Fruit fly (Drosophila melanogaster) whole organism, embryonic: ENCODE data around the gene pes.

Source experiments
- CG10321 ChIP-seq: fragments of 200-800 bp; sonication (Bioruptor generic); IDR thresholded peaks from 2 replicates; pipeline ENCODE4 v1.3.6; 2022; ENCODE audit warnings: missing biosample characterization, missing genetic modification characterization
- CG10366 ChIP-seq: fragments of 200-800 bp; sonication (Bioruptor generic); IDR thresholded peaks from 2 replicates; pipeline ENCODE4 v1.3.6; 2022; ENCODE audit warnings: missing biosample characterization, missing genetic modification characterization
- CG11093 ChIP-seq: fragments of 200-800 bp; sonication (Bioruptor generic); IDR thresholded peaks from 3 replicates; pipeline ENCODE4 v1.3.6; 2022; ENCODE audit warnings: missing biosample characterization, missing genetic modification characterization
- CG11398 ChIP-seq: fragments of 200-800 bp; sonication (Bioruptor generic); optimal IDR thresholded peaks from 2 replicates; lab custom pipeline; 2016; ENCODE audit warnings: missing biosample characterization, missing genetic modification characterization
- CG12219 ChIP-seq: fragments of 200-800 bp; sonication (Bioruptor generic); optimal IDR thresholded peaks from 3 replicates; lab custom pipeline; 2018; ENCODE audit warnings: missing biosample characterization, mild to moderate bottlenecking, missing genetic modification characterization
- CG12236 ChIP-seq: fragments of 200-800 bp; sonication (Bioruptor generic); optimal IDR thresholded peaks from 2 replicates; lab custom pipeline; 2016; ENCODE audit warnings: missing biosample characterization, missing genetic modification characterization
- CG13287 ChIP-seq: fragments of 200-800 bp; sonication (Bioruptor generic); IDR thresholded peaks from 2 replicates; pipeline ENCODE4 v1.3.6; 2022; ENCODE audit warnings: missing biosample characterization, missing genetic modification characterization; ENCODE audit not compliant: partially characterized antibody
- CG15269 ChIP-seq: fragments of 200-800 bp; sonication (Bioruptor generic); optimal IDR thresholded peaks from 2 replicates; lab custom pipeline; 2018; ENCODE audit warnings: missing biosample characterization, mild to moderate bottlenecking, missing genetic modification characterization, moderate library complexity
- CG16863 ChIP-seq: fragments of 200-800 bp; sonication (Bioruptor generic); optimal IDR thresholded peaks from 3 replicates; lab custom pipeline; 2016; ENCODE audit warnings: missing biosample characterization, missing genetic modification characterization
- CG17328 ChIP-seq: fragments of 200-800 bp; sonication (Bioruptor generic); IDR thresholded peaks from 2 replicates; pipeline ENCODE4 v1.3.6; 2022; ENCODE audit warnings: missing biosample characterization, missing genetic modification characterization
- CG17612 ChIP-seq: fragments of 200-800 bp; sonication (Bioruptor generic); IDR thresholded peaks from 2 replicates; pipeline ENCODE4 v1.3.6; 2022; ENCODE audit warnings: missing biosample characterization, missing genetic modification characterization
- CG18011 ChIP-seq: fragments of 200-800 bp; sonication (Bioruptor generic); optimal IDR thresholded peaks from 2 replicates; lab custom pipeline; 2017; ENCODE audit warnings: missing biosample characterization, missing genetic modification characterization, mild to moderate bottlenecking, moderate library complexity, missing genotype
- CG2875 ChIP-seq: fragments of 200-800 bp; sonication (Bioruptor generic); optimal IDR thresholded peaks from 2 replicates; lab custom pipeline; 2017; ENCODE audit warnings: missing biosample characterization, mild to moderate bottlenecking, missing genetic modification characterization, missing genetic modification reagents
- CG3163 ChIP-seq: fragments of 200-800 bp; sonication (Bioruptor generic); optimal IDR thresholded peaks from 3 replicates; lab custom pipeline; 2016; ENCODE audit warnings: missing biosample characterization, missing genetic modification characterization
- CG32772 ChIP-seq: fragments of 200-800 bp; sonication (Bioruptor generic); IDR thresholded peaks from 2 replicates; pipeline ENCODE4 v1.3.6; 2022; ENCODE audit warnings: missing biosample characterization, missing genetic modification characterization
- CG4617 ChIP-seq: fragments of 200-800 bp; sonication (Bioruptor generic); optimal IDR thresholded peaks from 3 replicates; lab custom pipeline; 2016; ENCODE audit warnings: missing biosample characterization, missing genetic modification characterization, borderline replicate concordance
- CG5180 ChIP-seq: fragments of 200-800 bp; sonication (Bioruptor generic); optimal IDR thresholded peaks from 3 replicates; lab custom pipeline; 2017; ENCODE audit warnings: missing biosample characterization, missing genetic modification characterization, mild to moderate bottlenecking, moderate library complexity, missing genetic modification reagents
- CG5245 ChIP-seq: fragments of 200-800 bp; sonication (Bioruptor generic); optimal IDR thresholded peaks from 3 replicates; lab custom pipeline; 2016; ENCODE audit warnings: missing biosample characterization, missing genetic modification characterization
- CG7556 ChIP-seq: fragments of 200-800 bp; sonication (Bioruptor generic); optimal IDR thresholded peaks from 2 replicates; lab custom pipeline; 2017; ENCODE audit warnings: missing biosample characterization, mild to moderate bottlenecking, missing genetic modification characterization
- CG8089 ChIP-seq: fragments of 200-800 bp; sonication (Bioruptor generic); optimal IDR thresholded peaks from 3 replicates; lab custom pipeline; 2016; ENCODE audit warnings: missing biosample characterization, missing genetic modification characterization
- CG8478 ChIP-seq: fragments of >200 bp; optimal IDR thresholded peaks from 2 replicates; lab custom pipeline; 2018
- Chrac-16 ChIP-seq: fragments of 200-800 bp; sonication (Bioruptor generic); optimal IDR thresholded peaks from 3 replicates; lab custom pipeline; 2016; ENCODE audit warnings: missing biosample characterization, missing genetic modification characterization
- Dfd ChIP-seq, 2 experiments: fragments of >200 bp; optimal IDR thresholded peaks; 2 replicates each; lab custom pipeline; 2017; ENCODE audit warnings: missing biosample characterization in 2 of 2, missing genetic modification characterization in 2 of 2
- Doc2 ChIP-seq: fragments of 200-800 bp; sonication (Bioruptor generic); IDR thresholded peaks from 2 replicates; pipeline ENCODE4 v1.3.6; 2022; ENCODE audit warnings: missing biosample characterization, missing genetic modification characterization
- ERR ChIP-seq: fragments of 200-800 bp; sonication (Bioruptor generic); optimal IDR thresholded peaks from 2 replicates; lab custom pipeline; 2016; ENCODE audit warnings: missing biosample characterization, missing genetic modification characterization
- Ets65A ChIP-seq: fragments of 200-800 bp; sonication (Bioruptor generic); peaks from one replicate; lab custom pipeline; 2016; ENCODE audit warnings: missing biosample characterization, missing genetic modification characterization
- Fer1 ChIP-seq: fragments of 200-800 bp; sonication (Bioruptor generic); optimal IDR thresholded peaks from 2 replicates; lab custom pipeline; 2017; ENCODE audit warnings: missing biosample characterization, mild to moderate bottlenecking, missing genetic modification characterization
- Hey ChIP-seq: fragments of 200-800 bp; sonication (Bioruptor generic); optimal IDR thresholded peaks from 3 replicates; lab custom pipeline; 2018; ENCODE audit warnings: missing biosample characterization, mild to moderate bottlenecking, missing genetic modification characterization
- HmgD ChIP-seq: fragments of 200-800 bp; sonication (Bioruptor generic); optimal IDR thresholded peaks from 3 replicates; lab custom pipeline; 2016; ENCODE audit warnings: missing biosample characterization, missing genetic modification characterization
- Mad ChIP-seq: fragments of 200-800 bp; sonication (Bioruptor generic); optimal IDR thresholded peaks from 2 replicates; lab custom pipeline; 2016; ENCODE audit warnings: missing biosample characterization, missing genetic modification characterization
- NC2α ChIP-seq: fragments of 200-800 bp; sonication (Bioruptor generic); optimal IDR thresholded peaks from 2 replicates; lab custom pipeline; 2016; ENCODE audit warnings: missing biosample characterization, missing genetic modification characterization
- Poxn ChIP-seq: fragments of 200-800 bp; sonication (Bioruptor generic); IDR thresholded peaks from 2 replicates; pipeline ENCODE4 v1.3.6; 2022; ENCODE audit warnings: missing biosample characterization, missing genetic modification characterization
- Ptx1 ChIP-seq: fragments of 200-800 bp; sonication (Bioruptor generic); IDR thresholded peaks from 2 replicates; pipeline ENCODE4 v1.3.6; 2022; ENCODE audit warnings: missing biosample characterization, missing genetic modification characterization
- TFAM ChIP-seq: fragments of 200-800 bp; sonication (Bioruptor generic); optimal IDR thresholded peaks from 2 replicates; lab custom pipeline; 2017; ENCODE audit warnings: missing biosample characterization, missing genetic modification characterization, inconsistent platforms
- Taf1 ChIP-seq: fragments of 200-800 bp; sonication (Bioruptor generic); IDR thresholded peaks from 2 replicates; pipeline ENCODE4 v1.3.6; 2022; ENCODE audit warnings: missing biosample characterization, missing genetic modification characterization
- YL-1 ChIP-seq: fragments of 200-800 bp; sonication (Bioruptor generic); optimal IDR thresholded peaks from 3 replicates; lab custom pipeline; 2017; ENCODE audit warnings: missing biosample characterization, mild to moderate bottlenecking, missing genetic modification characterization
- ap ChIP-seq: fragments of 200-800 bp; sonication (Bioruptor generic); IDR thresholded peaks from 2 replicates; pipeline ENCODE4 v1.3.6; 2022; ENCODE audit warnings: missing biosample characterization, missing genetic modification characterization
- bcd ChIP-seq: fragments of 200-800 bp; sonication (Bioruptor generic); optimal IDR thresholded peaks from 2 replicates; lab custom pipeline; 2017; ENCODE audit warnings: missing biosample characterization, mild to moderate bottlenecking, missing genetic modification characterization
- bsh ChIP-seq, 2 experiments: fragments of 200-800 bp; sonication (Bioruptor generic); optimal IDR thresholded peaks; 2 replicates each; lab custom pipeline; 2017 to 2018; ENCODE audit warnings: mild to moderate bottlenecking in 2 of 2, missing biosample characterization in 2 of 2, missing genetic modification characterization in 2 of 2, moderate library complexity in 1 of 2
- corto ChIP-seq: fragments of 200-800 bp; sonication (Bioruptor generic); optimal IDR thresholded peaks from 2 replicates; lab custom pipeline; 2016; ENCODE audit warnings: missing biosample characterization, mild to moderate bottlenecking, missing genetic modification characterization, moderate library complexity
- kah ChIP-seq: fragments of 200-800 bp; sonication (Bioruptor generic); optimal IDR thresholded peaks from 2 replicates; lab custom pipeline; 2018; ENCODE audit warnings: missing biosample characterization, mild to moderate bottlenecking, missing genetic modification characterization
- pb ChIP-seq: fragments of 200-800 bp; sonication (Bioruptor generic); optimal IDR thresholded peaks from 3 replicates; lab custom pipeline; 2016; ENCODE audit warnings: missing biosample characterization, missing genetic modification characterization
- pho ChIP-seq: fragments of 200-800 bp; sonication (Bioruptor generic); optimal IDR thresholded peaks from 2 replicates; lab custom pipeline; 2016; ENCODE audit warnings: missing biosample characterization, missing genetic modification characterization
- row ChIP-seq: fragments of 200-800 bp; sonication (Bioruptor generic); IDR thresholded peaks from 3 replicates; pipeline ENCODE4 v1.3.6; 2022; ENCODE audit warnings: missing biosample characterization, missing genetic modification characterization
- scrt ChIP-seq: fragments of 200-800 bp; sonication (Bioruptor generic); optimal IDR thresholded peaks from 2 replicates; lab custom pipeline; 2018; ENCODE audit warnings: missing biosample characterization, mild to moderate bottlenecking, missing genetic modification characterization, moderate library complexity
- slbo ChIP-seq: fragments of 200-800 bp; sonication (Bioruptor generic); IDR thresholded peaks from 2 replicates; pipeline ENCODE4 v1.3.6; 2022; ENCODE audit warnings: missing biosample characterization, missing genetic modification characterization
- trh ChIP-seq: fragments of 200-800 bp; sonication (Bioruptor generic); optimal IDR thresholded peaks from 2 replicates; lab custom pipeline; 2016; ENCODE audit warnings: missing biosample characterization, missing genetic modification characterization
- ttk ChIP-seq: fragments of 200-800 bp; sonication (Bioruptor generic); IDR thresholded peaks from 2 replicates; pipeline ENCODE4 v2.1.2; 2022; ENCODE audit warnings: missing biosample characterization, missing genetic modification characterization
- usp ChIP-seq: fragments of >200 bp; optimal IDR thresholded peaks from 2 replicates; lab custom pipeline; 2017; ENCODE audit warnings: missing biosample characterization, missing genetic modification characterization
- zfh2 ChIP-seq: fragments of 200-800 bp; sonication (Bioruptor generic); optimal IDR thresholded peaks from 2 replicates; lab custom pipeline; 2016; ENCODE audit warnings: missing biosample characterization, missing genetic modification characterization

The pes gene

dm6 chr2L:7993984-7994854, at the start of gene pes (continued):
- TF ChIP-seq zfh2 (GFP tag; lab: Kevin White, UChicago) (peak; percentile 7), Poxn (GFP tag; lab: Robert Waterston, UW) (peak; percentile 82), CG32772 (GFP tag; lab: Robert Waterston, UW) (peak; percentile 92), Hey (tag; lab: Kevin White, UChicago) (peak; percentile 41), CG11093 (GFP tag; lab: Robert Waterston, UW) (peak; percentile 92), CG17328 (peak; percentile 47; the same call in 1 of the 2 replicates), corto (peak; percentile 88), Ptx1 (GFP tag; lab: Robert Waterston, UW) (peak; percentile 12; the same call in 1 of the 2 replicates), CG4617 (no peak), TFAM (GFP tag; lab: Kevin White, UChicago) (peak; percentile 65), usp (no peak), CG16863 (GFP tag; lab: Kevin White, UChicago) (peak; percentile 72), CG7556 (peak; percentile 82), ERR (peak; percentile 64), ap (GFP tag; lab: Robert Waterston, UW) (peak; percentile 67), CG11398 (peak; percentile 3), ttk (GFP tag; lab: Robert Waterston, UW) (0 out of 2 replicates have a peak, but pooled peaks have one; percentile 22), CG13287 (GFP tag; lab: Robert Waterston, UW) (peak; percentile 56; the same call in 1 of the 2 replicates), bcd (GFP tag; lab: Kevin White, UChicago) (peak; percentile 95), CG12236 (GFP tag; lab: Kevin White, UChicago) (no peak), scrt (GFP tag; lab: Kevin White, UChicago) (peak; percentile 93), CG5180 (GFP tag; lab: Kevin White, UChicago) (peak; percentile 80), Taf1 (GFP tag; lab: Robert Waterston, UW) (peak; percentile 88), CG3163 (GFP tag; lab: Kevin White, UChicago) (peak; percentile 90), CG12219 (GFP tag; lab: Kevin White, UChicago) (peak; percentile 20), CG10321 (GFP tag; lab: Robert Waterston, UW) (peak; percentile 32; the same call in 1 of the 2 replicates), kah (GFP tag; lab: Kevin White, UChicago) (peak; percentile 86), Ets65A (GFP tag; lab: Kevin White, UChicago) (peak; percentile 98), CG15269 (tag; lab: Kevin White, UChicago) (peak; percentile 29), Mad (GFP tag; lab: Kevin White, UChicago) (peak; percentile 87), CG18011 (GFP tag; lab: Kevin White, UChicago) (no peak), Doc2 (GFP tag; lab: Robert Waterston, UW) (peak; percentile 68; the same call in 1 of the 2 replicates), pb (GFP tag; lab: Kevin White, UChicago) (peak; percentile 83), CG8478 (lab: Kevin White, UChicago) (no peak), CG17612 (GFP tag; lab: Robert Waterston, UW) (peak; percentile 82), HmgD (GFP tag; lab: Kevin White, UChicago) (no peak), CG5245 (GFP tag; lab: Kevin White, UChicago) (peak; percentile 90), CG8089 (GFP tag; lab: Kevin White, UChicago) (no peak), bsh (GFP tag; optimal IDR thresholded peaks at IDR 0.05; lab: Kevin White, UChicago) (peak; percentile 8 to 86), slbo (GFP tag; lab: Robert Waterston, UW) (peak; percentile 92), CG2875 (GFP tag; lab: Kevin White, UChicago) (no peak), Fer1 (peak; percentile 97), CG10366 (peak; percentile 94), pho (peak; percentile 82), NC2α (GFP tag; lab: Kevin White, UChicago) (peak; percentile 39), Dfd (GFP tag; optimal IDR thresholded peaks at IDR 0.05; lab: Kevin White, UChicago) (no peak), YL-1 (GFP tag; lab: Kevin White, UChicago) (no peak), row (GFP tag; lab: Robert Waterston, UW) (peak; percentile 91), Chrac-16 (GFP tag; lab: Kevin White, UChicago) (peak; percentile 8), trh (GFP tag; lab: Kevin White, UChicago) (no peak)
